Worm (Caenorhabditis elegans): ENCODE measurements around the gene F13H10.8.

The F13H10.8 gene

DNA sequence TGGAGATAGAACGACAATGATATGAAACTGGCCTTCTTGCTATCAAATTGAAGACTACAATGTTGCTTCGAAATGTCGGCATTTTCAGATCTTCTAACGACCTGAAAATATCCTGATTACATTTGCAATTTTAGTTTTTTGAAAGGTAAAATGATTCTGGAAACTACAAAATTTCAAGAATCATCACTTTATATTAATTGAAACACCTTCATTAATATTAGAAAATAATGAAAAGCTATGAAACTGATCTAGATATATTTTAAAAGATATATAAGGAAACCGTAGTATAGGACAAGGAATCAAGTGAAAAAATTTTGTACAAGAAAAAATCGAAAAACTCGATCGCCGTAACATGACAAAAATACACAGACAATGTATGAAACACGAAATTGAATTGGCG lies 8.4 kb upstream of the F13H10.8 start, which contains the start of gene ndx-9:
Gene ndx-9 (minus strand): TSS at position 101 of the 400 bp plus-strand sequence.
- TF ChIP-seq jun-1 (tag; optimal IDR thresholded peaks at IDR 0.05) (no peak), pag-3 (tag; optimal IDR thresholded peaks at IDR 0.05; ENCODE audit: borderline replicate concordance, insufficient read depth) (no peak), efl-1 (optimal IDR thresholded peaks at IDR 0.05) (no peak), efl-1 (GFP tag; optimal IDR thresholded peaks at IDR 0.05 in 1 of 2) (no peak), pax-3 (tag; optimal IDR thresholded peaks at IDR 0.05) (no peak), ama-1 (optimal IDR thresholded peaks at IDR 0.05) (no peak), pqm-1 (tag; optimal IDR thresholded peaks at IDR 0.05) (no peak), hlh-17 (GFP tag; optimal IDR thresholded peaks at IDR 0.05; ENCODE audit: borderline replicate concordance) (no peak), nhr-71 (tag; optimal IDR thresholded peaks at IDR 0.05) (no peak), grh-1 (GFP tag; IDR thresholded peaks at IDR 0.05) (no peak), isw-1 (GFP tag; IDR thresholded peaks at IDR 0.05) (no peak), fkh-8 (tag; optimal IDR thresholded peaks at IDR 0.05) (no peak), fkh-10 (GFP tag; optimal IDR thresholded peaks at IDR 0.05) (no peak), egl-13 (tag; optimal IDR thresholded peaks at IDR 0.05) (no peak), tbx-2 (tag; optimal IDR thresholded peaks at IDR 0.05) (no peak), sox-4 (tag; optimal IDR thresholded peaks at IDR 0.05) (no peak), ets-5 (GFP tag; IDR thresholded peaks at IDR 0.05) (no peak), nhr-19 (GFP tag; conservative IDR thresholded peaks at IDR 0.05) (no peak)

- no peak for TF ChIP-seq dpl-1 (GFP tag; optimal IDR thresholded peaks at IDR 0.05)
- no peak for TF ChIP-seq ztf-4 (tag; optimal IDR thresholded peaks at IDR 0.05)
- TF ChIP-seq ama-1 (optimal IDR thresholded peaks at IDR 0.05) = no peak
- TF ChIP-seq elt-2 (tag; optimal IDR thresholded peaks at IDR 0.05) = peak; percentile 54
- TF ChIP-seq ets-5 (GFP tag; IDR thresholded peaks at IDR 0.05) = no peak
- no peak for TF ChIP-seq swsn-7 (tag; optimal IDR thresholded peaks at IDR 0.05)
- TF ChIP-seq pqm-1 (tag; optimal IDR thresholded peaks at IDR 0.05) = peak; percentile 19
- TF ChIP-seq lin-39 (tag; optimal IDR thresholded peaks at IDR 0.05) = no peak
- TF ChIP-seq ces-1 (GFP tag; optimal IDR thresholded peaks at IDR 0.05) = no peak
- no peak for TF ChIP-seq lin-15B (tag; optimal IDR thresholded peaks at IDR 0.05)
- no peak for TF ChIP-seq elt-3 (tag; optimal IDR thresholded peaks at IDR 0.05)
- no peak for TF ChIP-seq unc-130 (tag; optimal IDR thresholded peaks at IDR 0.05)
- no peak for TF ChIP-seq nhr-20 (tag; optimal IDR thresholded peaks at IDR 0.05)
- TF ChIP-seq isw-1 (GFP tag; IDR thresholded peaks at IDR 0.05) = no peak
- peak; percentile 8 for TF ChIP-seq nhr-90 (tag; optimal IDR thresholded peaks at IDR 0.05; ENCODE audit: poor library complexity)
- no peak for TF ChIP-seq fkh-8 (tag; optimal IDR thresholded peaks at IDR 0.05)
- no peak for TF ChIP-seq nhr-11 (tag; optimal IDR thresholded peaks at IDR 0.05)
- TF ChIP-seq lin-35 (GFP tag; optimal IDR thresholded peaks at IDR 0.05) = peak in 1 of 2 experiments; percentile 53
- TF ChIP-seq hlh-17 (GFP tag; optimal IDR thresholded peaks at IDR 0.05; ENCODE audit: borderline replicate concordance) = no peak
- TF ChIP-seq tbx-2 (tag; optimal IDR thresholded peaks at IDR 0.05) = no peak
- TF ChIP-seq lin-13 (GFP tag; optimal IDR thresholded peaks at IDR 0.05) = no peak
- no peak for TF ChIP-seq efl-1 (optimal IDR thresholded peaks at IDR 0.05)
- peak in 1 of 2 experiments; percentile 27 for TF ChIP-seq efl-1 (GFP tag; optimal IDR thresholded peaks at IDR 0.05 in 1 of 2)
- TF ChIP-seq ceh-88 (GFP tag; IDR thresholded peaks at IDR 0.05) = no peak
- TF ChIP-seq efl-3 (GFP tag; optimal IDR thresholded peaks at IDR 0.05) = no peak
- TF ChIP-seq sup-37 (GFP tag; optimal IDR thresholded peaks at IDR 0.05) = no peak
- no peak for TF ChIP-seq hlh-4 (tag; optimal IDR thresholded peaks at IDR 0.05)
Observed at ce11 chrIV:11015881-11016280, 4.4 kb upstream of the F13H10.8 start, which contains the start of gene F13H10.3. TSS of gene F13H10.3 (minus strand) at chrIV:11015953.

DNA sequence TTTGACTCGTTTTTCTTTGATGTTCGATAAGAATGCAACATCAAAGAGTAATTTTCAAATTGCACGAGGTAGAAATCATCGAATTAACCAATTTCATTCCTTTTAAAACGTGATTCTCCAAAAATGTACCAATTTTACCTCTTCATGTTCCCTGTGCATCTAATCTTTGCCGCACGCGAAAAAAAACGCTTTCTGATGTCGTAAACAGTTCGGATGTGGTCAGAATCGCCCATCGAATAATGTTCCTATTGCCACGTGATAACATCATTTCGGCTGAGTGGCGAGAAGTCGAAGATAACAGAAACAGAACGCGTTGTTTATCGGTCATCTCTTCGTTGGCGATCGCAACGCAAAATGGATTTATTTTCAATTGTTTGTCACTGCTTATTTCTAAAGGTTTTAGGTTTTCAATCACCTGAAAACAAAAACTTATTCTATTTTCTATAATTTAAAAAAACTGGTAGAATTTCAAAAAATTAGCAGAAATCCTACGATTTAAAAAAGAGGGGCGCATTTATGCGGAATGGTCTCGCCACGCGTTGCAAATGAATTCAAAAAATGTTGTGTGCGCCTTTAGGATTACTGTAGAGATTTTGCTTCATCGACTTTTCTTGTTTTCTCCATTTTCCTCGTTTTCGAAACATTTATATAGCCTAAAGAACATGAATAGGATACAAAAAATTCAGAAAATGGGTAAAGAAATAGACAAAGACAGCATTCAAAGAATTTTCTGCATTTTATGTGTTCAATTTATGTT lies 1.4 kb downstream of the F13H10.8 start, which contains the start of gene mogs-1:
Gene mogs-1 (minus strand): TSS at position 417 of the 757 bp plus-strand sequence.
- peak; percentile 51 for TF ChIP-seq nhr-71 (tag; optimal IDR thresholded peaks at IDR 0.05)
- TF ChIP-seq hpl-2 (GFP tag; optimal IDR thresholded peaks at IDR 0.05) = no peak
- TF ChIP-seq alr-1 (tag; optimal IDR thresholded peaks at IDR 0.05; ENCODE audit: borderline replicate concordance) = no peak
- TF ChIP-seq zip-4 (GFP tag; optimal IDR thresholded peaks at IDR 0.05) = no peak
- no peak for TF ChIP-seq lsy-2 (tag; optimal IDR thresholded peaks at IDR 0.05)
- no peak for TF ChIP-seq hlh-17 (GFP tag; optimal IDR thresholded peaks at IDR 0.05; ENCODE audit: borderline replicate concordance)
- no peak for TF ChIP-seq nhr-84 (tag; optimal IDR thresholded peaks at IDR 0.05)
- TF ChIP-seq C34B4.2 (tag; optimal IDR thresholded peaks at IDR 0.05) = no peak
- TF ChIP-seq nhr-237 (tag; optimal IDR thresholded peaks at IDR 0.05) = no peak
- peak; percentile 1 for TF ChIP-seq unc-130 (tag; optimal IDR thresholded peaks at IDR 0.05)
- no peak for TF ChIP-seq grh-1 (GFP tag; IDR thresholded peaks at IDR 0.05)
- peak; percentile 50 for TF ChIP-seq mep-1 (tag; optimal IDR thresholded peaks at IDR 0.05)
- TF ChIP-seq snu-23 (GFP tag; optimal IDR thresholded peaks at IDR 0.05) = peak; percentile 38
- no peak for TF ChIP-seq aha-1 (tag; optimal IDR thresholded peaks at IDR 0.05)
- TF ChIP-seq ceh-8 (GFP tag; optimal IDR thresholded peaks at IDR 0.05) = no peak
- no peak for TF ChIP-seq aly-2 (tag; optimal IDR thresholded peaks at IDR 0.05)
